Worm (Caenorhabditis elegans): ENCODE measurements around the gene C49H3.4.

- TF ChIP-seq attf-6 (GFP tag; IDR thresholded peaks at IDR 0.05) (no peak), nfya-2 (GFP tag; IDR thresholded peaks at IDR 0.05) (no peak), rcor-1 (GFP tag; IDR thresholded peaks at IDR 0.05) (no peak), cebp-2 (GFP tag; IDR thresholded peaks at IDR 0.05) (no peak), chd-7 (tag; optimal IDR thresholded peaks at IDR 0.05) (no peak), cebp-1 (GFP tag; IDR thresholded peaks at IDR 0.05) (no peak), cebp-1 (tag; optimal IDR thresholded peaks at IDR 0.05) (no peak)
These were observed 5.0 kb downstream of the C49H3.4 start, which contains the start of gene C49H3.16 for ce11 chrIV:7920126-7920525.
